Fruit fly (Drosophila melanogaster) whole organism, embryonic: ENCODE results near the gene mRpL39.

Experiments
- Abd-B ChIP-seq: fragments of 200-800 bp; sonication (Bioruptor generic); optimal IDR thresholded peaks from 2 replicates; lab custom pipeline; 2018; ENCODE audit warnings: missing biosample characterization, mild to moderate bottlenecking, missing genetic modification characterization, moderate library complexity
- B-H1 ChIP-seq: fragments of 200-800 bp; sonication (Bioruptor generic); IDR thresholded peaks from 3 replicates; pipeline ENCODE4 v1.3.6; 2022; ENCODE audit warnings: missing biosample characterization, missing genetic modification characterization
- CG10654 ChIP-seq: fragments of 200-800 bp; sonication (Bioruptor generic); optimal IDR thresholded peaks from 2 replicates; lab custom pipeline; 2016; ENCODE audit warnings: missing biosample characterization, missing genetic modification characterization
- CG11695 ChIP-seq: fragments of 200-800 bp; sonication (Bioruptor generic); IDR thresholded peaks from 3 replicates; pipeline ENCODE4 v1.3.6; 2022; ENCODE audit warnings: missing biosample characterization, missing genetic modification characterization
- CG11723 ChIP-seq: fragments of 200-800 bp; sonication (Bioruptor generic); optimal IDR thresholded peaks from 2 replicates; lab custom pipeline; 2017; ENCODE audit warnings: missing biosample characterization, mild to moderate bottlenecking, missing genetic modification characterization
- CG12236 ChIP-seq: fragments of 200-800 bp; sonication (Bioruptor generic); optimal IDR thresholded peaks from 2 replicates; lab custom pipeline; 2016; ENCODE audit warnings: missing biosample characterization, missing genetic modification characterization
- CG14050 ChIP-seq: fragments of 200-800 bp; sonication (Bioruptor generic); IDR thresholded peaks from 3 replicates; pipeline ENCODE4 v1.3.6; 2022; ENCODE audit warnings: missing biosample characterization, missing genetic modification characterization
- CG14710 ChIP-seq: fragments of 200-800 bp; sonication (Bioruptor generic); optimal IDR thresholded peaks from 3 replicates; lab custom pipeline; 2019; ENCODE audit warnings: missing biosample characterization, mild to moderate bottlenecking, missing genetic modification characterization, moderate library complexity
- CG16815 ChIP-seq: fragments of 200-800 bp; sonication (Bioruptor generic); optimal IDR thresholded peaks from 3 replicates; lab custom pipeline; 2017; ENCODE audit warnings: missing biosample characterization, mild to moderate bottlenecking, missing genetic modification characterization
- CG2712 ChIP-seq: fragments of 200-800 bp; optimal IDR thresholded peaks from 3 replicates; lab custom pipeline; 2019; ENCODE audit warnings: missing biosample characterization, mild to moderate bottlenecking, missing genetic modification characterization, moderate library complexity
- CG3838 ChIP-seq: fragments of 200-800 bp; sonication (Bioruptor generic); optimal IDR thresholded peaks from 3 replicates; lab custom pipeline; 2016; ENCODE audit warnings: missing biosample characterization, missing genetic modification characterization
- CG4404 ChIP-seq: fragments of 200-800 bp; sonication (Bioruptor generic); IDR thresholded peaks from 2 replicates; pipeline ENCODE4 v1.3.6; 2022; ENCODE audit warnings: missing biosample characterization, missing genetic modification characterization
- CG4424 ChIP-seq: fragments of 200-800 bp; sonication (Bioruptor generic); optimal IDR thresholded peaks from 3 replicates; lab custom pipeline; 2016; ENCODE audit warnings: missing biosample characterization, missing genetic modification characterization
- CG5245 ChIP-seq: fragments of 200-800 bp; sonication (Bioruptor generic); optimal IDR thresholded peaks from 3 replicates; lab custom pipeline; 2016; ENCODE audit warnings: missing biosample characterization, missing genetic modification characterization
- CG6175 ChIP-seq: fragments of 200-800 bp; sonication (Bioruptor generic); IDR thresholded peaks from 3 replicates; pipeline ENCODE4 v1.3.6; 2022; ENCODE audit warnings: missing biosample characterization, missing genetic modification characterization
- CG6254 ChIP-seq: fragments of 200-800 bp; sonication (Bioruptor generic); optimal IDR thresholded peaks from 3 replicates; lab custom pipeline; 2017; ENCODE audit warnings: mild to moderate bottlenecking, missing biosample characterization, missing genetic modification reagents, missing genetic modification characterization
- CG6791 ChIP-seq: fragments of 200-800 bp; sonication (Bioruptor generic); IDR thresholded peaks from 3 replicates; pipeline ENCODE4 v1.3.6; 2022; ENCODE audit warnings: missing biosample characterization, missing genetic modification characterization; ENCODE audit not compliant: partially characterized antibody
- CG7556 ChIP-seq: fragments of 200-800 bp; sonication (Bioruptor generic); optimal IDR thresholded peaks from 2 replicates; lab custom pipeline; 2017; ENCODE audit warnings: missing biosample characterization, mild to moderate bottlenecking, missing genetic modification characterization
- CG7786 ChIP-seq: fragments of 200-800 bp; sonication (Bioruptor generic); optimal IDR thresholded peaks from 2 replicates; lab custom pipeline; 2016; ENCODE audit warnings: missing biosample characterization, missing genetic modification characterization
- CG7928 ChIP-seq: fragments of 200-800 bp; sonication (Bioruptor generic); optimal IDR thresholded peaks from 2 replicates; lab custom pipeline; 2017; ENCODE audit warnings: missing biosample characterization, mild to moderate bottlenecking, missing genetic modification characterization
- CG8359 ChIP-seq: fragments of 200-800 bp; sonication (Bioruptor generic); optimal IDR thresholded peaks from 2 replicates; lab custom pipeline; 2017; ENCODE audit warnings: missing biosample characterization, mild to moderate bottlenecking, missing genetic modification characterization, borderline replicate concordance
- CkIIα-i1 ChIP-seq: fragments of 200-800 bp; sonication (Bioruptor generic); IDR thresholded peaks from 2 replicates; pipeline ENCODE4 v1.3.6; 2022; ENCODE audit warnings: missing biosample characterization, missing genetic modification characterization
- Dad ChIP-seq: fragments of 200-800 bp; sonication (Bioruptor generic); optimal IDR thresholded peaks from 3 replicates; lab custom pipeline; 2016; ENCODE audit warnings: missing biosample characterization, missing genetic modification characterization
- Elba2 ChIP-seq: fragments of 200-800 bp; sonication (Bioruptor generic); optimal IDR thresholded peaks from 3 replicates; lab custom pipeline; 2016; ENCODE audit warnings: missing biosample characterization, missing genetic modification characterization
- Gug ChIP-seq: fragments of 200-800 bp; sonication (Bioruptor generic); IDR thresholded peaks from 4 replicates; pipeline ENCODE4 v1.3.6; 2022; ENCODE audit warnings: missing biosample characterization, missing genetic modification characterization
- H15 ChIP-seq: fragments of 200-800 bp; sonication (Bioruptor generic); IDR thresholded peaks from 3 replicates; pipeline ENCODE4 v1.3.6; 2022; ENCODE audit warnings: missing biosample characterization, missing genetic modification characterization
- HHEX ChIP-seq: fragments of 200-800 bp; sonication (Bioruptor generic); optimal IDR thresholded peaks from 3 replicates; lab custom pipeline; 2017; ENCODE audit warnings: missing biosample characterization, mild to moderate bottlenecking, missing genetic modification characterization, missing genetic modification reagents
- Hr51 ChIP-seq, 2 experiments: fragments of 200-800 bp; sonication (Bioruptor generic); optimal IDR thresholded peaks; 2 replicates in 1 of 2; 3 replicates in 1 of 2; lab custom pipeline; 2016 to 2018; ENCODE audit warnings: missing biosample characterization in 2 of 2, missing genetic modification characterization in 2 of 2, mild to moderate bottlenecking in 1 of 2, moderate library complexity in 1 of 2
- Six4 ChIP-seq: fragments of 200-800 bp; sonication (Bioruptor generic); optimal IDR thresholded peaks from 2 replicates; lab custom pipeline; 2016; ENCODE audit warnings: missing biosample characterization, missing genetic modification characterization
- Spps ChIP-seq: fragments of 200-800 bp; sonication (Bioruptor generic); optimal IDR thresholded peaks from 2 replicates; lab custom pipeline; 2018; ENCODE audit warnings: missing biosample characterization, mild to moderate bottlenecking, missing genetic modification characterization
- Stat92E ChIP-seq, 3 experiments: fragments of >200 bp in 2 of 3; fragments of 200-800 bp in 1 of 3; sonication (Bioruptor generic) in 1 of 3; optimal IDR thresholded peaks; 2 replicates each; lab custom pipeline; 2017 to 2019; ENCODE audit warnings: missing biosample characterization in 3 of 3, missing genetic modification characterization in 3 of 3, mild to moderate bottlenecking in 1 of 3, moderate library complexity in 1 of 3
- Usf ChIP-seq: fragments of 200-800 bp; sonication (Bioruptor generic); optimal IDR thresholded peaks from 2 replicates; lab custom pipeline; 2017; ENCODE audit warnings: missing genotype, missing biosample characterization, missing genetic modification characterization
- crol ChIP-seq: fragments of 200-800 bp; sonication (Bioruptor generic); IDR thresholded peaks from 2 replicates; pipeline ENCODE4 v1.3.6; 2022; ENCODE audit warnings: missing biosample characterization, missing genetic modification characterization
- dimm ChIP-seq: fragments of 200-800 bp; sonication (Bioruptor generic); IDR thresholded peaks from 2 replicates; pipeline ENCODE4 v1.3.6; 2022; ENCODE audit warnings: missing biosample characterization, missing genetic modification characterization
- disco-r ChIP-seq: fragments of 200-800 bp; sonication (Bioruptor generic); optimal IDR thresholded peaks from 2 replicates; lab custom pipeline; 2016; ENCODE audit warnings: missing biosample characterization, missing genetic modification characterization
- fd96Cb ChIP-seq: fragments of 200-800 bp; sonication (Bioruptor generic); optimal IDR thresholded peaks from 2 replicates; lab custom pipeline; 2018; ENCODE audit warnings: missing biosample characterization, mild to moderate bottlenecking, missing genetic modification characterization, moderate library complexity
- hkb ChIP-seq, 2 experiments: fragments of 200-800 bp in 1 of 2; fragments of >200 bp in 1 of 2; sonication (Bioruptor generic) in 1 of 2; IDR thresholded peaks in 1 of 2; optimal IDR thresholded peaks in 1 of 2; 2 replicates each; pipeline versions ENCODE4 v1.3.6 to Lab custom; 2017 to 2022; ENCODE audit warnings: missing biosample characterization in 1 of 2, missing genetic modification characterization in 1 of 2
- kni ChIP-seq: fragments of 200-800 bp; sonication (Bioruptor generic); optimal IDR thresholded peaks from 3 replicates; lab custom pipeline; 2017; ENCODE audit warnings: mild to moderate bottlenecking, missing biosample characterization, missing genetic modification reagents, missing genetic modification characterization
- luna ChIP-seq: fragments of 200-800 bp; sonication (Bioruptor generic); optimal IDR thresholded peaks from 2 replicates; lab custom pipeline; 2016; ENCODE audit warnings: missing biosample characterization, missing genetic modification characterization
- mirr ChIP-seq: fragments of 200-800 bp; sonication (Bioruptor generic); optimal IDR thresholded peaks from 3 replicates; lab custom pipeline; 2018; ENCODE audit warnings: missing biosample characterization, mild to moderate bottlenecking, missing genetic modification characterization
- nmo ChIP-seq: fragments of 200-800 bp; sonication (Bioruptor generic); optimal IDR thresholded peaks from 2 replicates; lab custom pipeline; 2018; ENCODE audit warnings: missing biosample characterization, mild to moderate bottlenecking, missing genetic modification characterization, moderate library complexity
- nom ChIP-seq: fragments of 200-800 bp; sonication (Bioruptor generic); optimal IDR thresholded peaks from 2 replicates; lab custom pipeline; 2017; ENCODE audit warnings: missing biosample characterization, missing genetic modification characterization, mild to moderate bottlenecking, moderate library complexity, missing genetic modification reagents
- odd ChIP-seq: fragments of 200-800 bp; sonication (Bioruptor generic); optimal IDR thresholded peaks from 2 replicates; lab custom pipeline; 2017; ENCODE audit warnings: missing biosample characterization, mild to moderate bottlenecking, missing genetic modification characterization
- onecut ChIP-seq: fragments of 200-800 bp; sonication (Bioruptor generic); IDR thresholded peaks from 2 replicates; pipeline ENCODE4 v1.3.6; 2022; ENCODE audit warnings: missing biosample characterization, missing genetic modification characterization
- phol ChIP-seq: fragments of 200-800 bp; sonication (Bioruptor generic); optimal IDR thresholded peaks from 3 replicates; lab custom pipeline; 2018; ENCODE audit warnings: missing biosample characterization, mild to moderate bottlenecking, missing genetic modification characterization, moderate library complexity
- pita ChIP-seq: fragments of 200-800 bp; sonication (Bioruptor generic); optimal IDR thresholded peaks from 2 replicates; lab custom pipeline; 2017; ENCODE audit warnings: missing biosample characterization, mild to moderate bottlenecking, missing genetic modification characterization
- pros ChIP-seq: fragments of 200-800 bp; sonication (Bioruptor generic); optimal IDR thresholded peaks from 3 replicates; lab custom pipeline; 2019; ENCODE audit warnings: missing biosample characterization, mild to moderate bottlenecking, missing genetic modification characterization, moderate library complexity
- psq ChIP-seq: fragments of 200-800 bp; sonication (Bioruptor generic); optimal IDR thresholded peaks from 2 replicates; lab custom pipeline; 2017; ENCODE audit warnings: missing biosample characterization, missing genetic modification characterization
- run ChIP-seq: fragments of 200-800 bp; sonication (Bioruptor generic); optimal IDR thresholded peaks from 3 replicates; lab custom pipeline; 2018; ENCODE audit warnings: missing biosample characterization, mild to moderate bottlenecking, missing genetic modification characterization
- sqz ChIP-seq: fragments of 200-800 bp; sonication (Bioruptor generic); optimal IDR thresholded peaks from 3 replicates; lab custom pipeline; 2018; ENCODE audit warnings: missing biosample characterization, mild to moderate bottlenecking, missing genetic modification characterization
- tap ChIP-seq: fragments of 200-800 bp; optimal IDR thresholded peaks from 3 replicates; lab custom pipeline; 2019; ENCODE audit warnings: missing biosample characterization, mild to moderate bottlenecking, missing genetic modification characterization, moderate library complexity
- trem ChIP-seq: fragments of 200-800 bp; optimal IDR thresholded peaks from 3 replicates; lab custom pipeline; 2019; ENCODE audit warnings: missing biosample characterization, mild to moderate bottlenecking, missing genetic modification characterization, moderate library complexity

mRpL39 gene

DNA sequence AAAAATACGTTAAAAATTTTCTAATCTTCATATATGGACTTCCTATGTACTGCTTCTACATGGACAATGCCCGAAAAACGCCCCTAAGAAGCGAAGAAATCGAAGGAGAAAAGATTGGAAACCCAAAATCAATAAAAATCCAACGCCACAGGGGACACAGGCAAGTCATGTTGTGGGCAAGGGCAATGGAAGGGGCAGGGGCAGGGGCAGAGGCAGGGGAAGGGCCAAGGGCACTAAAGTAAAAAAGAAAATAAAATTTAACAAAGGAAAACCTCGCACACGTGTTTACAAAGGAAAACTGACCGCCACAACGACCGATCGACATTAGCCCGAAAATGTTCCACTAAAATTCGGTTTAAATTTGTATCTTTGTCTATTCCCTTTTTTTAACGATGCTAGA lies 36.7 kb downstream of the mRpL39 start (continued):
- TF ChIP-seq Stat92E (GFP tag; optimal IDR thresholded peaks at IDR 0.05; lab: Kevin White, UChicago), result peak in 1 of 3 experiments; percentile 48
- TF ChIP-seq CG10654 (GFP tag; lab: Kevin White, UChicago), result no peak
- TF ChIP-seq CG6175, result no peak
- TF ChIP-seq luna (GFP tag; lab: Kevin White, UChicago), result no peak
- no peak for TF ChIP-seq CG5245 (GFP tag; lab: Kevin White, UChicago)
- no peak for TF ChIP-seq mirr (GFP tag; lab: Kevin White, UChicago)
- TF ChIP-seq B-H1, result no peak
- TF ChIP-seq dimm (GFP tag; lab: Robert Waterston, UW), result no peak
- no peak for TF ChIP-seq CG12236 (GFP tag; lab: Kevin White, UChicago)
- TF ChIP-seq Abd-B (GFP tag; lab: Kevin White, UChicago), result no peak
- no peak for TF ChIP-seq CG7786 (GFP tag; lab: Kevin White, UChicago)
- no peak for TF ChIP-seq H15 (GFP tag; lab: Robert Waterston, UW)
- TF ChIP-seq sqz, result peak; percentile 18
- TF ChIP-seq pita (GFP tag; lab: Kevin White, UChicago), result no peak
- no peak for TF ChIP-seq tap (tag; lab: Kevin White, UChicago)
- TF ChIP-seq psq (GFP tag; lab: Kevin White, UChicago), result no peak
- TF ChIP-seq CG6791 (GFP tag; lab: Robert Waterston, UW), result no peak
- no peak for TF ChIP-seq HHEX (GFP tag; lab: Kevin White, UChicago)
- peak; percentile 92 for TF ChIP-seq crol (GFP tag; lab: Robert Waterston, UW)
- peak; percentile 32 for TF ChIP-seq CG6254 (GFP tag; lab: Kevin White, UChicago)
- no peak for TF ChIP-seq disco-r
- no peak for TF ChIP-seq Hr51 (GFP tag; optimal IDR thresholded peaks at IDR 0.05; lab: Kevin White, UChicago)
- peak; percentile 86 for TF ChIP-seq kni (GFP tag; lab: Kevin White, UChicago)
- TF ChIP-seq Six4 (GFP tag; lab: Kevin White, UChicago), result no peak
- no peak for TF ChIP-seq nom
- peak; percentile 88 for TF ChIP-seq pros
- TF ChIP-seq Usf (GFP tag; lab: Kevin White, UChicago), result no peak
- no peak for TF ChIP-seq CG4404
- no peak for TF ChIP-seq CG14050 (GFP tag; lab: Robert Waterston, UW)
- no peak for TF ChIP-seq CG11723
- TF ChIP-seq CkIIα-i1 (GFP tag; lab: Robert Waterston, UW), result no peak
- no peak for TF ChIP-seq CG3838 (GFP tag; lab: Kevin White, UChicago)
- TF ChIP-seq onecut (GFP tag; lab: Robert Waterston, UW), result peak; percentile 50; the same call in 1 of the 2 replicates
- no peak for TF ChIP-seq Dad
- no peak for TF ChIP-seq Gug (GFP tag; lab: Robert Waterston, UW)
- TF ChIP-seq CG8359, result no peak
- TF ChIP-seq fd96Cb (tag; lab: Kevin White, UChicago), result no peak
- no peak for TF ChIP-seq CG7928 (GFP tag; lab: Kevin White, UChicago)

DNA sequence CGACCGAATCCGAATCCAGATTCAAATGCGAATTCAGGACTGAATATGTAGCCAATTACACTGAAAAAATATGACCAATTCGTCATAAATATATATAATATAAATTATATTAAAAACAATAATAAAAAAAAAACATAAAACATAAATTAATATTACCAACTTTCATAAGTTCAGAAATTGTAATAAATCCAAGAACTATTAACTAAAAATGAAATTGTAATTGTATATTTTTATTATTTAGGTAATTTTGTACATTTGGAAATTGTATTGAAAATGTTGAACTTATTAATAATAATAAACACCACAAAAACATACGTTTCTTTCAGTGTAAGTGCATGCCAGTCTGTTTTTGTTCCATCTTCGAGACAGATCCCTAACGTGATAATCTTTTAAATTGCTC lies 38.4 kb downstream of the mRpL39 start:
- TF ChIP-seq CG7556 (GFP tag; lab: Kevin White, UChicago) (peak; percentile 48), hkb (optimal IDR thresholded peaks at IDR 0.05; lab: Kevin White, UChicago) (no peak), hkb (GFP tag; IDR thresholded peaks at IDR 0.05; lab: Robert Waterston, UW) (no peak), trem (tag; lab: Kevin White, UChicago) (peak; percentile 3), Elba2 (GFP tag; lab: Kevin White, UChicago) (peak; percentile 56), phol (tag; lab: Kevin White, UChicago) (peak; percentile 65), CG2712 (peak; percentile 83), CG4424 (GFP tag; lab: Kevin White, UChicago) (peak; percentile 41), run (tag; lab: Kevin White, UChicago) (no peak), CG16815 (GFP tag; lab: Kevin White, UChicago) (peak; percentile 16), nmo (GFP tag; lab: Kevin White, UChicago) (peak; percentile 54), CG11695 (peak; percentile 45; the same call in 1 of the 3 replicates), CG14710 (tag; lab: Kevin White, UChicago) (peak; percentile 77), odd (GFP tag; lab: Kevin White, UChicago) (no peak), Spps (tag; lab: Kevin White, UChicago) (peak; percentile 14)
